Fruit fly (Drosophila melanogaster): ENCODE measurements around the gene CG13083.

dm6 chr2L:19512184-19512583, 24.9 kb downstream of the CG13083 start:
- TF ChIP-seq Hr3 (GFP tag; optimal IDR thresholded peaks at IDR 0.05) (no peak), ssp (GFP tag; IDR thresholded peaks at IDR 0.05) (no peak), corto (GFP tag; optimal IDR thresholded peaks at IDR 0.05) (no peak), kni (GFP tag; optimal IDR thresholded peaks at IDR 0.05) (no peak), B-H1 (GFP tag; IDR thresholded peaks at IDR 0.05) (no peak), CG17361 (GFP tag; IDR thresholded peaks at IDR 0.05) (no peak), Ada2b (GFP tag; IDR thresholded peaks at IDR 0.05) (no peak), Ets65A (GFP tag) (peak; percentile 91), sim (GFP tag; IDR thresholded peaks at IDR 0.05) (no peak), CG6765 (GFP tag; optimal IDR thresholded peaks at IDR 0.05) (no peak), danr (GFP tag; IDR thresholded peaks at IDR 0.05) (no peak), hkb (optimal IDR thresholded peaks at IDR 0.05) (no peak), hkb (GFP tag; IDR thresholded peaks at IDR 0.05) (no peak), CG32767 (GFP tag; IDR thresholded peaks at IDR 0.05) (no peak), Sox100B (GFP tag; optimal IDR thresholded peaks at IDR 0.05) (no peak)

Data from whole organism, embryonic.